Worm (Caenorhabditis elegans) whole organism, mixed stage, embryonic: Measurements from ENCODE around the gene pbs-6.

Experiments used
- M03D4.4 ChIP-seq: sonication (generic microtip); optimal IDR thresholded peaks from 2 replicates; lab custom pipeline; 2017; ENCODE audit warnings: mild to moderate bottlenecking, missing genetic modification characterization, missing compliant biosample characterization
- bed-3 ChIP-seq: fragments of 200-800 bp; sonication (Bioruptor generic); optimal IDR thresholded peaks from 3 replicates; lab custom pipeline; 2018; ENCODE audit warnings: mild to moderate bottlenecking, missing genetic modification characterization, moderate library complexity, missing compliant biosample characterization
- blmp-1 ChIP-seq: fragments of 150-350 bp; optimal IDR thresholded peaks from 2 replicates; lab custom pipeline; 2014; ENCODE audit warnings: missing biosample characterization, missing genetic modification characterization
- ceh-39 ChIP-seq: fragments of 150-350 bp; optimal IDR thresholded peaks from 2 replicates; lab custom pipeline; 2014; ENCODE audit warnings: missing biosample characterization, missing genetic modification characterization
- ceh-43 ChIP-seq: fragments of 200-800 bp; sonication (Bioruptor generic); optimal IDR thresholded peaks from 2 replicates; lab custom pipeline; 2018; ENCODE audit warnings: mild to moderate bottlenecking, missing genetic modification characterization, moderate library complexity, missing compliant biosample characterization
- ceh-83 ChIP-seq: fragments of 200-800 bp; sonication (Bioruptor generic); optimal IDR thresholded peaks from 2 replicates; lab custom pipeline; 2018; ENCODE audit warnings: mild to moderate bottlenecking, missing genetic modification characterization, missing compliant biosample characterization
- ces-1 ChIP-seq: fragments of 150-350 bp; optimal IDR thresholded peaks from 2 replicates; lab custom pipeline; 2014; ENCODE audit warnings: missing biosample characterization, missing genetic modification reagents, missing genetic modification characterization
- cnd-1 ChIP-seq: fragments of 200-800 bp; sonication (Bioruptor generic); optimal IDR thresholded peaks from 2 replicates; lab custom pipeline; 2018; ENCODE audit warnings: mild to moderate bottlenecking, missing genetic modification characterization, missing compliant biosample characterization
- drap-1 ChIP-seq: fragments of 200-800 bp; sonication (Bioruptor generic); optimal IDR thresholded peaks from 3 replicates; lab custom pipeline; 2018; ENCODE audit warnings: mild to moderate bottlenecking, missing genetic modification characterization, missing compliant biosample characterization
- elt-1 ChIP-seq: sonication (generic microtip); optimal IDR thresholded peaks from 2 replicates; lab custom pipeline; 2017; ENCODE audit warnings: missing genetic modification characterization, mild to moderate bottlenecking, missing compliant biosample characterization, antibody characterized with exemption, moderate library complexity, borderline replicate concordance; ENCODE audit not compliant: insufficient read depth
- flh-1 ChIP-seq: fragments of 200-800 bp; sonication (Bioruptor generic); optimal IDR thresholded peaks from 2 replicates; lab custom pipeline; 2018; ENCODE audit warnings: mild to moderate bottlenecking, missing genetic modification characterization, moderate library complexity, missing compliant biosample characterization
- hlh-1 ChIP-seq: fragments of 150-350 bp; optimal IDR thresholded peaks from 2 replicates; lab custom pipeline; 2014; ENCODE audit warnings: missing biosample characterization, missing genetic modification reagents, missing genetic modification characterization
- lin-32 ChIP-seq: fragments of 200-800 bp; sonication (Bioruptor generic); optimal IDR thresholded peaks from 2 replicates; lab custom pipeline; 2018; ENCODE audit warnings: mild to moderate bottlenecking, missing genetic modification characterization, missing compliant biosample characterization
- mab-5 ChIP-seq: fragments of 150-350 bp; optimal IDR thresholded peaks from 2 replicates; lab custom pipeline; 2014; ENCODE audit warnings: missing biosample characterization, missing genetic modification characterization
- mep-1 ChIP-seq: fragments of 150-350 bp; optimal IDR thresholded peaks from 2 replicates; lab custom pipeline; 2017; ENCODE audit warnings: missing biosample characterization, missing genetic modification reagents, missing genetic modification characterization, inconsistent platforms
- mls-2 ChIP-seq: sonication (generic microtip); optimal IDR thresholded peaks from 2 replicates; lab custom pipeline; 2016; ENCODE audit warnings: mild to moderate bottlenecking, missing genetic modification characterization, moderate library complexity, missing compliant biosample characterization
- nhr-2 ChIP-seq: fragments of 150-350 bp; optimal IDR thresholded peaks from 2 replicates; lab custom pipeline; 2014; ENCODE audit warnings: missing biosample characterization, missing genetic modification characterization
- nhr-237 ChIP-seq: fragments of 150-350 bp; optimal IDR thresholded peaks from 2 replicates; lab custom pipeline; 2014; ENCODE audit warnings: missing biosample characterization, missing genetic modification characterization
- nhr-28 ChIP-seq: fragments of 150-350 bp; optimal IDR thresholded peaks from 2 replicates; lab custom pipeline; 2014; ENCODE audit warnings: missing biosample characterization, missing genetic modification characterization
- nhr-76 ChIP-seq: sonication (generic microtip); optimal IDR thresholded peaks from 2 replicates; lab custom pipeline; 2017; ENCODE audit warnings: missing biosample characterization, missing genetic modification characterization
- sem-2 ChIP-seq: fragments of 200-800 bp; sonication (Bioruptor generic); optimal IDR thresholded peaks from 2 replicates; lab custom pipeline; 2018; ENCODE audit warnings: mild to moderate bottlenecking, missing genetic modification characterization, missing compliant biosample characterization
- sptf-1 ChIP-seq: sonication (generic microtip); optimal IDR thresholded peaks from 2 replicates; lab custom pipeline; 2017; ENCODE audit warnings: mild to moderate bottlenecking, missing genetic modification characterization, moderate library complexity, missing compliant biosample characterization
- tbx-8 ChIP-seq: fragments of 200-800 bp; sonication (Bioruptor generic); optimal IDR thresholded peaks from 2 replicates; lab custom pipeline; 2018; ENCODE audit warnings: mild to moderate bottlenecking, missing genetic modification characterization, moderate library complexity, missing compliant biosample characterization
- unc-120 ChIP-seq: sonication (generic microtip); optimal IDR thresholded peaks from 2 replicates; lab custom pipeline; 2017; ENCODE audit warnings: missing genetic modification characterization, missing compliant biosample characterization; ENCODE audit not compliant: poor library complexity, severe bottlenecking
- unc-62 ChIP-seq: fragments of 150-350 bp; optimal IDR thresholded peaks from 2 replicates; lab custom pipeline; 2014; ENCODE audit warnings: missing biosample characterization, missing genetic modification reagents, missing genetic modification characterization
- ztf-11 ChIP-seq: fragments of 150-350 bp; optimal IDR thresholded peaks from 2 replicates; lab custom pipeline; 2014; ENCODE audit warnings: missing biosample characterization, missing genetic modification characterization

Gene pbs-6

ce11 chrIII:8278801-8279200 lies 34.9 kb upstream of the pbs-6 start, which contains the start of gene mig-10:
Gene mig-10 (plus strand): TSS chrIII:8279101.
- no peak for TF ChIP-seq nhr-76 (tag; lab: Kevin White, UChicago)
- no peak for TF ChIP-seq sptf-1
- TF ChIP-seq nhr-2 (tag; lab: Kevin White, UChicago) = no peak

ce11 chrIII:8275871-8276270 lies 32.0 kb upstream of the pbs-6 start, which contains the start of gene clec-160:
Gene clec-160 (minus strand): TSS chrIII:8275971.
- TF ChIP-seq mep-1 (tag; lab: Kevin White, UChicago) = no peak
- TF ChIP-seq, all 35 proteins: peak for 0

ce11 chrIII:8271676-8272225 lies 27.9 kb upstream of the pbs-6 start, which contains the start of the genes mps-4 and F09G8.10:
Gene mps-4 (minus strand): TSS chrIII:8271776.
Gene F09G8.10 (minus strand): TSS chrIII:8272175.
- no peak for TF ChIP-seq elt-1
- no peak for TF ChIP-seq mab-5 (tag; lab: Kevin White, UChicago)
- TF ChIP-seq ceh-83 (GFP tag; lab: Kevin White, UChicago) = no peak
- TF ChIP-seq mep-1 (tag; lab: Kevin White, UChicago) = no peak
- no peak for TF ChIP-seq unc-120 (tag; lab: Kevin White, UChicago)
- no peak for TF ChIP-seq sem-2 (GFP tag; lab: Kevin White, UChicago)
- TF ChIP-seq nhr-28 = no peak
- no peak for TF ChIP-seq flh-1 (GFP tag; lab: Kevin White, UChicago)
- no peak for TF ChIP-seq blmp-1
- TF ChIP-seq, all 35 proteins: peak for 0

ce11 chrIII:8268296-8268695 lies 24.4 kb upstream of the pbs-6 start, which contains the start of the genes F09G8.7 and crn-7:
Gene F09G8.7 (minus strand): TSS chrIII:8268355.
Gene crn-7 (plus strand): TSS chrIII:8268531.
- TF ChIP-seq mep-1 (tag; lab: Kevin White, UChicago) (peak; percentile 2), sptf-1 (no peak), nhr-28 (no peak), mls-2 (tag; lab: Kevin White, UChicago) (no peak), unc-62 (GFP tag; lab: Kevin White, UChicago) (no peak), sem-2 (GFP tag; lab: Kevin White, UChicago) (no peak)

ce11 chrIII:8265753-8266152 lies 21.9 kb upstream of the pbs-6 start, which contains the start of gene mrps-9:
Gene mrps-9 (plus strand): TSS chrIII:8266062.
- TF ChIP-seq ceh-83 (GFP tag; lab: Kevin White, UChicago) (peak; percentile 58), blmp-1 (peak; percentile 0), ztf-11 (tag; lab: Kevin White, UChicago) (no peak)

ce11 chrIII:8263377-8263776 lies 19.5 kb upstream of the pbs-6 start, which contains the start of gene col-91:
Gene col-91 (minus strand): TSS chrIII:8263664.
- no peak for TF ChIP-seq bed-3 (GFP tag; lab: Kevin White, UChicago)
- TF ChIP-seq unc-62 (GFP tag; lab: Kevin White, UChicago) = no peak
- TF ChIP-seq M03D4.4 (tag; lab: Kevin White, UChicago) = no peak
- no peak for TF ChIP-seq nhr-237 (tag; lab: Kevin White, UChicago)

ce11 chrIII:8262599-8262998 lies 18.7 kb upstream of the pbs-6 start:
- TF ChIP-seq ces-1 (GFP tag; lab: Kevin White, UChicago) (no peak), ztf-11 (tag; lab: Kevin White, UChicago) (no peak), hlh-1 (tag; lab: Kevin White, UChicago) (no peak), tbx-8 (GFP tag; lab: Kevin White, UChicago) (no peak), ceh-43 (GFP tag; lab: Kevin White, UChicago) (no peak)
- TF ChIP-seq, all 35 proteins: peak for 0

ce11 chrIII:8258045-8258444 lies 14.2 kb upstream of the pbs-6 start, which contains the start of gene ncr-2:
Gene ncr-2 (plus strand): TSS chrIII:8258345.
- no peak for TF ChIP-seq lin-32 (GFP tag; lab: Kevin White, UChicago)
- TF ChIP-seq drap-1 (GFP tag; lab: Kevin White, UChicago) = no peak
- TF ChIP-seq cnd-1 (tag; lab: Kevin White, UChicago) = no peak
- TF ChIP-seq mep-1 (tag; lab: Kevin White, UChicago) = no peak
- TF ChIP-seq blmp-1 = no peak
- no peak for TF ChIP-seq ceh-39 (tag; lab: Kevin White, UChicago)
- no peak for TF ChIP-seq nhr-2 (tag; lab: Kevin White, UChicago)
